Fruit fly (Drosophila melanogaster): ENCODE measurements around the gene Ptth.
A peak's percentile ranks its signal among the peaks of the same experiment; 100 is the strongest.

Gene Ptth

DNA sequence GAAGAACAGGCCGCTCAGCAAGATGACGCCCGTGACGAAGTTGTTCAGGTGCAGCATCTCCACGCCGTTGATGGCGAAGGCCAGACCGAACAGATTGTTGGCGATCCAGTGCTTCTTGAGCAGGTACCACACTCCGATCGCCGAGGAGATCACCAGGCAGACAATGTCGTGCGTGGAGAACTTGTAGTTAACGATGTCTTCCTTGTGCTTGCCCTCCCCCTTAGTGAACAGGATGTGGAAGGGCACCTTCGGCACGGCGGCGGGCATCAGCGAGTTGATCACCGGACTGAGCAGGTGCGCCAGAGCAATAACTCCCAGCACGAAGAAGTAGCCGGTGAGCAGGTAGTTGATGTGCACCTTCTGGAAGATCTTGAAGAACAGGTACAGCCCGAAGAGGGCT, 32.9 kb downstream of the Ptth start:
- TF ChIP-seq toe (GFP tag; optimal IDR thresholded peaks at IDR 0.05): no peak
- no peak for TF ChIP-seq Mnt (GFP tag; optimal IDR thresholded peaks at IDR 0.05)
- no peak for TF ChIP-seq bab1 (GFP tag; optimal IDR thresholded peaks at IDR 0.05)
- no peak for TF ChIP-seq Hr96 (GFP tag; optimal IDR thresholded peaks at IDR 0.05)
- no peak for TF ChIP-seq Clk (GFP tag; optimal IDR thresholded peaks at IDR 0.05)
- no peak for TF ChIP-seq pad (GFP tag; optimal IDR thresholded peaks at IDR 0.05)
- no peak for TF ChIP-seq cic (GFP tag; optimal IDR thresholded peaks at IDR 0.05)

DNA sequence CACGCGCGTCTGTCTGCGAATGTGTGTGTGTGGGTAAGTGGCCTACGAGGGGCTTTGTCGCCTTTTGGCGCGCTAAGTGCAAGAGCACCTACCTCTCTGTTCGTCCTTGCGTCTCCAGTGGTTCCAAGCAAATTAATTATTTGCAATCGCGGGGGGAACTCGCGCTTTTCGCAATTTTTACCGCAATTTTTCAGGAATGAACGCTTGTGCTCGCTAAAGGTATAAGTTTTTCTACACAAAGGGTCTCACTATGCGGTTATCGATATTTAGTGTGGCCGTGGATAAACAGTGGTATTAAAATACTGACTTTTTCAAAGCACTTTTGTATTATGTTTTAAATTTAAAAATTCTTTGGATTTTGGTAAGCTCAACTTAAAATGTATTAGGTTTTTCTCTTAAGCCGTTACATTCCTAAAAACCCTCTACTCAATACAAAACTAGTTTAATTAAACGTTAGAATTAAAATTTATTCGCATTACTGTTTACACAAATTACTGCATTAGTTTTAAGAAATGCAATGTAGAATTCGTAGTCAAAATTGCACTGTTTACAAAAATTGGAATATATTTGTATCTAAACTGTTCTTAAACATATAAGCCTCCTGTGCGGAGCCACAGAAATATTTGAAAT, 34.2 kb downstream of the Ptth start, which contains the start of gene lwr:
TSS of gene lwr (minus strand) at position 243 of the 630 bp plus-strand sequence.
- TF ChIP-seq cnc (optimal IDR thresholded peaks at IDR 0.05) (no peak), CG7101 (tag; optimal IDR thresholded peaks at IDR 0.05) (no peak), Mnt (GFP tag; optimal IDR thresholded peaks at IDR 0.05) (peak; percentile 34), CG12768 (GFP tag; optimal IDR thresholded peaks at IDR 0.05) (no peak), tj (GFP tag; optimal IDR thresholded peaks at IDR 0.05) (no peak), CG5204 (GFP tag; optimal IDR thresholded peaks at IDR 0.05) (no peak), bab1 (GFP tag; optimal IDR thresholded peaks at IDR 0.05) (peak; percentile 33), Hr96 (GFP tag; optimal IDR thresholded peaks at IDR 0.05) (no peak), cic (GFP tag; optimal IDR thresholded peaks at IDR 0.05) (no peak), toe (GFP tag; optimal IDR thresholded peaks at IDR 0.05) (no peak), kay (GFP tag; ENCODE audit: borderline replicate concordance) (no peak), CG1620 (GFP tag; optimal IDR thresholded peaks at IDR 0.05) (no peak), CG7045 (GFP tag; optimal IDR thresholded peaks at IDR 0.05) (no peak), Crg-1 (GFP tag; optimal IDR thresholded peaks at IDR 0.05) (peak; percentile 22), CG33017 (tag; optimal IDR thresholded peaks at IDR 0.05) (no peak), ovo (GFP tag; optimal IDR thresholded peaks at IDR 0.05) (no peak), CG14711 (tag; optimal IDR thresholded peaks at IDR 0.05) (no peak), Clk (GFP tag; optimal IDR thresholded peaks at IDR 0.05) (no peak), pad (GFP tag; optimal IDR thresholded peaks at IDR 0.05) (peak; percentile 31), CG11617 (GFP tag; optimal IDR thresholded peaks at IDR 0.05) (no peak)

DNA sequence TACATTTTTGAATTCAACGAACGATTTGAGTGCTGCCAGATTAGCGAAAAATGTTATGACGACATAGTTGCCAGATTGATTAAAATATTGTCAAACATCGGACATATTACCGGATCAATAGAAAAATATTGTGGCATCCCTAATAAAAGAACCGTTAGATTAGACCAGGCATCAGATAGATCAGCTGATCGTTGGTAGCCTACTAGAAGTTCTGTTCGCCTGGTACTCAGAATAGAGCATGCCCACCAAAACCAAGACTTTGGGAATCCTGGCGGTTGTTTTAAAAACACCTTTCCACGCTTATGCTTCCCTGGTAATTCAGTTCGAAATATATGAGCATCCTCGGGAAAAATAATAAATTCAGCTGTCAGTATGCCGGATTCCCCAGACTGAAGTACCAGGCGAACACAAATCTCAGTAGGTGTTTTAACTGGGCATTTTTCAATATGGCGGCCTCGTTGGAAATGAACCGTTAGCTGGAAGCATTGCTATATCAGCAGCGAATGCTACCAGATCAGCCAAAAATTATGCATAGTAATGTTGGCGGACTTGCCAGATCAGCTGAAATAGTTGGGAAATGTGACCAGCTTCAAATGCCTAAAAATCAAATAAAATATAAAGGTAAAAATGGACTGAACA, 36.0 kb downstream of the Ptth start:
- TF ChIP-seq tj (GFP tag; optimal IDR thresholded peaks at IDR 0.05) (peak; percentile 79), Clk (GFP tag; optimal IDR thresholded peaks at IDR 0.05) (no peak), Crg-1 (GFP tag; optimal IDR thresholded peaks at IDR 0.05) (no peak), CG11617 (GFP tag; optimal IDR thresholded peaks at IDR 0.05) (no peak), CG12768 (GFP tag; optimal IDR thresholded peaks at IDR 0.05) (no peak), ovo (GFP tag; optimal IDR thresholded peaks at IDR 0.05) (peak; percentile 97), Mnt (GFP tag; optimal IDR thresholded peaks at IDR 0.05) (peak; percentile 27), Hr96 (GFP tag; optimal IDR thresholded peaks at IDR 0.05) (no peak), bab1 (GFP tag; optimal IDR thresholded peaks at IDR 0.05) (peak; percentile 69), cnc (optimal IDR thresholded peaks at IDR 0.05) (no peak), CG14711 (tag; optimal IDR thresholded peaks at IDR 0.05) (no peak), pad (GFP tag; optimal IDR thresholded peaks at IDR 0.05) (no peak), CG33017 (tag; optimal IDR thresholded peaks at IDR 0.05) (no peak)

DNA sequence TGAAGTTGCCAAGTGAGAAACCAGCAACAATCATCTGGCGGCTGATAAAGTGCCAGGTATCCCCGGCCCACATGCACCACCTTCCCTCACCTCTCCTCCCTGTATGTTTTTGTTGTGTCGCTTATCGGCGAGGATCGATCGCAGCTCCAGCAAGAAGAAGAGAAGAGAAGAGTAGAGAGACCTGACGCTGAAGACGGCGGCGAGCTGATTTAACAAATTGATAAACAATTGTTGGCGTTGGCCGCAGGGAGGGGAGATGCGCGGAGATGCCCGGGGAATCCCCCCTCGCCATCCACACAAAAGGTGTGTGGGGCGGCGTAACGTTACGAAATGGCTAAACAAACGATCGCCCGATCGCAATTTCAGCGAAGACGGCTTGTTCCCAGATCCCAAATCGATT, 43.0 kb downstream of the Ptth start:
- TF ChIP-seq Clk (GFP tag; optimal IDR thresholded peaks at IDR 0.05): no peak
- no peak for TF ChIP-seq kay (GFP tag; ENCODE audit: borderline replicate concordance)
- no peak for TF ChIP-seq toe (GFP tag; optimal IDR thresholded peaks at IDR 0.05)
- TF ChIP-seq tj (GFP tag; optimal IDR thresholded peaks at IDR 0.05): no peak
- no peak for TF ChIP-seq CG5204 (GFP tag; optimal IDR thresholded peaks at IDR 0.05)
- TF ChIP-seq CG14711 (tag; optimal IDR thresholded peaks at IDR 0.05): no peak
- no peak for TF ChIP-seq ovo (GFP tag; optimal IDR thresholded peaks at IDR 0.05)
- no peak for TF ChIP-seq pad (GFP tag; optimal IDR thresholded peaks at IDR 0.05)

DNA sequence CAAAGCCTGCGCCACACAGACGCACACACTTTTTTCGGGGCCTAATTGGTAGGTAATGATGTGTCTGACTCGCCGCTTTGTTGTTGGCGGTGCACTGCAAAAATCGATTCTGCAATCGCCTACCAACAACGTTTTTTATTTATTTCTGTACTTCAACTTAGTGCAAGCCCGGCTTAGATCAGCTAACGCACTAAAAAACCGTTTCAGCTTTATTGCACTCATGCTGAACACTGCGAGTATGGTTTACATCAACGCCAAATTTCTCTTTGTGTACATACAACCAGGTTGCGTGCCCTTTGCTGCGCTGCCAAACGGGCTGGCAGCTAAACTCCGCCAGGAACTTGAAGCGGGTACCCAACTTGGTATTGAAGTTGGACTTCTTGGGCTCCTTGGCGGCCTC, 46.5 kb downstream of the Ptth start:
- TF ChIP-seq CG33017 (tag; optimal IDR thresholded peaks at IDR 0.05) (no peak), Clk (GFP tag; optimal IDR thresholded peaks at IDR 0.05) (no peak), CG7101 (tag; optimal IDR thresholded peaks at IDR 0.05) (no peak), cic (GFP tag; optimal IDR thresholded peaks at IDR 0.05) (no peak), cnc (optimal IDR thresholded peaks at IDR 0.05) (no peak), CG1620 (GFP tag; optimal IDR thresholded peaks at IDR 0.05) (no peak), CG14711 (tag; optimal IDR thresholded peaks at IDR 0.05) (no peak), ovo (GFP tag; optimal IDR thresholded peaks at IDR 0.05) (no peak), bab1 (GFP tag; optimal IDR thresholded peaks at IDR 0.05) (no peak), pad (GFP tag; optimal IDR thresholded peaks at IDR 0.05) (no peak), CG11617 (GFP tag; optimal IDR thresholded peaks at IDR 0.05) (no peak), CG5204 (GFP tag; optimal IDR thresholded peaks at IDR 0.05) (no peak), Crg-1 (GFP tag; optimal IDR thresholded peaks at IDR 0.05) (no peak)

DNA sequence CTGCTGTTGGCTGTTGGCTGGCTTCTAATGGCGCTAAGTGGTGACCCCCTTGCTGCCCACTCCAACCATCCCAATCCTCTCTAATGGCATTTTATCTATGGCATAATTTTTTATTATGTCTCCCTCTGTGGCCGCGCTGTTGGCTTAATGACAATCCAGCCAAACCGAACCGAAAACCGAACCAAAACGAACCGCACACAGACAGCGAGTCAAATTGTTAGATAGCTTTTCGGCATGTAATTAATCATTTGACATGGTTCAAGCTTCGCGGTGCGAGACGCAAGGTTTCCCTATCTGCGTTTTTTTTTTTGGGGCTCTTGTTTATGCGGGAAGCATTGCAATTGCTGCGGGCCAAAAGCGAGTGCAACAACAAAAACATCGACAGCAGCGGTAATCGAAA, 49.0 kb downstream of the Ptth start:
- no peak for TF ChIP-seq CG7045 (GFP tag; optimal IDR thresholded peaks at IDR 0.05)
- no peak for TF ChIP-seq bab1 (GFP tag; optimal IDR thresholded peaks at IDR 0.05)
- TF ChIP-seq Mnt (GFP tag; optimal IDR thresholded peaks at IDR 0.05): no peak
- no peak for TF ChIP-seq CG12768 (GFP tag; optimal IDR thresholded peaks at IDR 0.05)
- TF ChIP-seq Clk (GFP tag; optimal IDR thresholded peaks at IDR 0.05): no peak
- no peak for TF ChIP-seq CG5204 (GFP tag; optimal IDR thresholded peaks at IDR 0.05)
- no peak for TF ChIP-seq tj (GFP tag; optimal IDR thresholded peaks at IDR 0.05)
- TF ChIP-seq CG1620 (GFP tag; optimal IDR thresholded peaks at IDR 0.05): no peak
- no peak for TF ChIP-seq Hr96 (GFP tag; optimal IDR thresholded peaks at IDR 0.05)
- no peak for TF ChIP-seq pad (GFP tag; optimal IDR thresholded peaks at IDR 0.05)
- no peak for TF ChIP-seq cnc (optimal IDR thresholded peaks at IDR 0.05)
- no peak for TF ChIP-seq ovo (GFP tag; optimal IDR thresholded peaks at IDR 0.05)
- no peak for TF ChIP-seq CG11617 (GFP tag; optimal IDR thresholded peaks at IDR 0.05)
- TF ChIP-seq toe (GFP tag; optimal IDR thresholded peaks at IDR 0.05): no peak
- TF ChIP-seq CG14711 (tag; optimal IDR thresholded peaks at IDR 0.05): no peak
- TF ChIP-seq kay (GFP tag; ENCODE audit: borderline replicate concordance): no peak
- TF ChIP-seq cic (GFP tag; optimal IDR thresholded peaks at IDR 0.05): no peak

Data from whole organism, adult.